Worm (Caenorhabditis elegans): ENCODE data around the gene C03B1.14.

DNA sequence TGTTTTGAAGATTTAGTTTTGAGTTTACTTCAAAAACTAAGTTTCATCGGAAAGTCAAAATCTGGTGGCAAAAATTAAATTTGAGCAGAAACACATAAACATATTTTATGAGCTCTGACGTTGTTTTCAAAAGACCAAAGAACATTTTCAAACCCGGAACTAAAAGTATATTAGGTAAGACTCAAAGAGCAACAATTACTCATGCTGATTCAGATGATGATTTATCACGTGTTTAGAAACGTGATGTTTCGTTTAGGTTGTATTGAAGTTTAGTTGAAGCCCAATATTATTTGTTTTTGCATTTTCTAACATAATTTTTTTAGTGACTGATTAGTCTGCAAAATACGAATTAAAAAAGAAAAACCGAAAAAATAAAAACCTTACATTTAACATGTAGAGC lies 6.8 kb downstream of the C03B1.14 start:
- no peak for TF ChIP-seq zip-2 (tag; optimal IDR thresholded peaks at IDR 0.05)
- TF ChIP-seq R02D3.7 (tag; optimal IDR thresholded peaks at IDR 0.05), result no peak
- TF ChIP-seq nhr-28 (tag; optimal IDR thresholded peaks at IDR 0.05), result no peak
